Fruit fly (Drosophila melanogaster) whole organism, wandering third instar larva: ENCODE measurements around the gene CG10801.

Experiments used
- Abd-B ChIP-seq: fragments of >200 bp; optimal IDR thresholded peaks from 2 replicates; lab custom pipeline; 2017; ENCODE audit warnings: missing biosample characterization, missing genetic modification characterization
- CG9705 ChIP-seq: fragments of 200-800 bp; sonication (Bioruptor generic); optimal IDR thresholded peaks from 2 replicates; lab custom pipeline; 2018; ENCODE audit warnings: missing biosample characterization, mild to moderate bottlenecking, missing genetic modification characterization
- CrebA ChIP-seq: fragments of 200-800 bp; sonication (Bioruptor generic); optimal IDR thresholded peaks from 2 replicates; lab custom pipeline; 2016; ENCODE audit warnings: missing biosample characterization, mild to moderate bottlenecking, missing genetic modification characterization, borderline replicate concordance
- Dfd ChIP-seq: fragments of >200 bp; optimal IDR thresholded peaks from 2 replicates; lab custom pipeline; 2017; ENCODE audit warnings: missing biosample characterization, missing genetic modification characterization
- Dif ChIP-seq: fragments of 200-275, 200-300 bp; sonication (Bioruptor generic); optimal IDR thresholded peaks from 2 replicates; lab custom pipeline; 2018; ENCODE audit warnings: missing biosample characterization, missing genetic modification characterization; ENCODE audit not compliant: partially characterized antibody
- GATAd ChIP-seq: sonication (Bioruptor generic); optimal IDR thresholded peaks from 2 replicates; lab custom pipeline; 2016; ENCODE audit warnings: missing biosample characterization, missing genetic modification characterization
- HLH106 ChIP-seq: fragments of 200-800 bp; optimal IDR thresholded peaks from 3 replicates; lab custom pipeline; 2019; ENCODE audit warnings: missing biosample characterization, mild to moderate bottlenecking, missing genetic modification characterization, moderate library complexity
- Hr78 ChIP-seq: fragments of >200 bp; optimal IDR thresholded peaks from 2 replicates; lab custom pipeline; 2017; ENCODE audit warnings: missing biosample characterization, missing genetic modification characterization
- Hr83 ChIP-seq: fragments of 200-300 bp; sonication (Bioruptor generic); optimal IDR thresholded peaks from 2 replicates; lab custom pipeline; 2016; ENCODE audit warnings: missing biosample characterization, mild to moderate bottlenecking, missing genetic modification characterization, moderate library complexity; ENCODE audit not compliant: poor library complexity, severe bottlenecking
- Jra ChIP-seq: sonication (Bioruptor generic); optimal IDR thresholded peaks from 2 replicates; lab custom pipeline; 2016; ENCODE audit warnings: missing biosample characterization, missing genetic modification characterization
- Mio ChIP-seq: sonication (Bioruptor generic); optimal IDR thresholded peaks from 2 replicates; lab custom pipeline; 2016; ENCODE audit warnings: missing biosample characterization, missing genetic modification characterization
- N ChIP-seq: fragments of >200 bp; optimal IDR thresholded peaks from 2 replicates; lab custom pipeline; 2018; ENCODE audit warnings: missing biosample characterization, missing external identifiers, missing genetic modification characterization
- OdsH ChIP-seq: fragments of 200-800 bp; sonication (Bioruptor generic); optimal IDR thresholded peaks from 2 replicates; lab custom pipeline; 2016; ENCODE audit warnings: missing biosample characterization, mild to moderate bottlenecking, missing genetic modification characterization
- Rel ChIP-seq, 2 experiments: fragments of 200-800 bp; sonication (Bioruptor generic) in 1 of 2; optimal IDR thresholded peaks; 2 replicates in 1 of 2; 3 replicates in 1 of 2; lab custom pipeline; 2016 to 2019; ENCODE audit warnings: mild to moderate bottlenecking in 2 of 2, missing biosample characterization in 2 of 2, missing genetic modification characterization in 2 of 2, moderate library complexity in 1 of 2
- Sp1 ChIP-seq: fragments of 200-800 bp; sonication (Bioruptor generic); optimal IDR thresholded peaks from 3 replicates; lab custom pipeline; 2019; ENCODE audit warnings: missing biosample characterization, mild to moderate bottlenecking, missing genetic modification characterization, moderate library complexity
- Vsx2 ChIP-seq: fragments of 200-300, 225-300 bp; sonication (Bioruptor generic); optimal IDR thresholded peaks from 2 replicates; lab custom pipeline; 2018; ENCODE audit warnings: missing biosample characterization, missing genetic modification characterization; ENCODE audit not compliant: partially characterized antibody
- br ChIP-seq: fragments of 200-800 bp; sonication (Bioruptor generic); optimal IDR thresholded peaks from 2 replicates; lab custom pipeline; 2016; ENCODE audit warnings: missing biosample characterization, missing genetic modification characterization
- brk ChIP-seq: fragments of 200-800 bp; sonication (Bioruptor generic); optimal IDR thresholded peaks from 2 replicates; lab custom pipeline; 2016; ENCODE audit warnings: missing biosample characterization, mild to moderate bottlenecking, missing genetic modification characterization
- dl ChIP-seq, 2 experiments: fragments of 175-275, 200-275 bp in 1 of 2; fragments of 200-275 bp in 1 of 2; sonication (Bioruptor generic); optimal IDR thresholded peaks; lab custom pipeline; 2018; ENCODE audit warnings: mild to moderate bottlenecking in 2 of 2, missing biosample characterization in 2 of 2, missing genetic modification characterization in 2 of 2, moderate library complexity in 2 of 2; ENCODE audit not compliant: partially characterized antibody in 2 of 2, insufficient read depth in 1 of 2
- dmrt93B ChIP-seq: fragments of 200-800 bp; sonication (Bioruptor generic); optimal IDR thresholded peaks from 2 replicates; lab custom pipeline; 2018; ENCODE audit warnings: missing biosample characterization, mild to moderate bottlenecking, missing genetic modification characterization
- dsf ChIP-seq: sonication (Bioruptor generic); optimal IDR thresholded peaks from 2 replicates; lab custom pipeline; 2016; ENCODE audit warnings: missing biosample characterization, missing genetic modification characterization, borderline replicate concordance
- ey ChIP-seq: fragments of 200-800 bp; sonication (Bioruptor generic); optimal IDR thresholded peaks from 2 replicates; lab custom pipeline; 2016; ENCODE audit warnings: missing biosample characterization, missing genetic modification characterization
- foxo ChIP-seq, 2 experiments: fragments of 200-800 bp; sonication (Bioruptor generic); optimal IDR thresholded peaks; 2 replicates in 1 of 2; 3 replicates in 1 of 2; lab custom pipeline; 2016 to 2017; ENCODE audit warnings: missing biosample characterization in 2 of 2, missing genetic modification characterization in 2 of 2
- fru ChIP-seq: fragments of 200-800 bp; sonication (Bioruptor generic); optimal IDR thresholded peaks from 3 replicates; lab custom pipeline; 2016; ENCODE audit warnings: missing biosample characterization, mild to moderate bottlenecking, missing genetic modification characterization
- h ChIP-seq: fragments of 200-800 bp; sonication (Bioruptor generic); optimal IDR thresholded peaks from 3 replicates; lab custom pipeline; 2016; ENCODE audit warnings: missing biosample characterization, mild to moderate bottlenecking, missing genetic modification characterization
- jim ChIP-seq: fragments of 175-275, 200-325 bp; sonication (Bioruptor generic); optimal IDR thresholded peaks from 2 replicates; lab custom pipeline; 2016; ENCODE audit warnings: missing biosample characterization, mild to moderate bottlenecking, missing genetic modification characterization
- lola ChIP-seq: fragments of >200 bp; optimal IDR thresholded peaks from 2 replicates; lab custom pipeline; 2017; ENCODE audit warnings: missing biosample characterization, missing genetic modification characterization
- pan ChIP-seq: fragments of >200 bp; optimal IDR thresholded peaks from 2 replicates; lab custom pipeline; 2017
- rgr ChIP-seq: fragments of 200-800 bp; sonication (Bioruptor generic); optimal IDR thresholded peaks from 3 replicates; lab custom pipeline; 2016; ENCODE audit warnings: missing biosample characterization, mild to moderate bottlenecking, missing genetic modification characterization
- sage ChIP-seq: fragments of 200-800 bp; sonication (Bioruptor generic); optimal IDR thresholded peaks from 2 replicates; lab custom pipeline; 2016; ENCODE audit warnings: missing biosample characterization, mild to moderate bottlenecking, missing genetic modification characterization
- sv ChIP-seq: fragments of 200-800 bp; sonication (Bioruptor generic); optimal IDR thresholded peaks from 3 replicates; lab custom pipeline; 2016; ENCODE audit warnings: missing biosample characterization, missing genetic modification characterization
- tai ChIP-seq: sonication (Bioruptor generic); optimal IDR thresholded peaks from 2 replicates; lab custom pipeline; 2016; ENCODE audit warnings: missing biosample characterization, missing genetic modification characterization
- usp ChIP-seq: fragments of >200 bp; optimal IDR thresholded peaks from 2 replicates; lab custom pipeline; 2017; ENCODE audit warnings: missing biosample characterization, missing genetic modification characterization
- woc ChIP-seq: sonication (Bioruptor generic); optimal IDR thresholded peaks from 2 replicates; lab custom pipeline; 2016; ENCODE audit warnings: missing biosample characterization, mild to moderate bottlenecking, missing genetic modification characterization

CG10801 gene

dm6 chrX:3447718-3448523, 12.5 kb upstream of the CG10801 start:
- TF ChIP-seq h (GFP tag; lab: Kevin White, UChicago) (peak; percentile 53), woc (peak; percentile 10), OdsH (peak; percentile 20), dmrt93B (GFP tag; lab: Kevin White, UChicago) (peak; percentile 4), ey (GFP tag; lab: Kevin White, UChicago) (peak; percentile 29), jim (GFP tag; lab: Kevin White, UChicago) (no peak), rgr (GFP tag; lab: Kevin White, UChicago) (peak; percentile 34), CrebA (no peak), fru (GFP tag; lab: Kevin White, UChicago) (peak; percentile 44), foxo (GFP tag; optimal IDR thresholded peaks at IDR 0.05; lab: Kevin White, UChicago) (peak in 1 of 2 experiments; percentile 57)
- TF ChIP-seq, all 38 proteins: peak for 8

dm6 chrX:3448893-3449394, 11.4 kb upstream of the CG10801 start, which contains the start of gene CG12535:
CG12535 (minus strand) TSS chrX:3448943.
- TF ChIP-seq fru (GFP tag; lab: Kevin White, UChicago) (no peak), dsf (no peak), Dif (no peak), Hr83 (GFP tag; lab: Kevin White, UChicago) (no peak), lola (GFP tag; lab: Kevin White, UChicago) (no peak), tai (GFP tag; lab: Kevin White, UChicago) (no peak), usp (GFP tag; lab: Kevin White, UChicago) (no peak), woc (no peak), GATAd (GFP tag; lab: Kevin White, UChicago) (no peak), Vsx2 (GFP tag; lab: Kevin White, UChicago) (no peak), jim (GFP tag; lab: Kevin White, UChicago) (no peak), Jra (GFP tag; lab: Kevin White, UChicago) (no peak), pan (lab: Kevin White, UChicago) (no peak), dl (GFP tag; optimal IDR thresholded peaks at IDR 0.05; lab: Kevin White, UChicago; ENCODE audit: insufficient read depth in 1 of 2, partially characterized antibody in 2 of 2) (no peak), Rel (GFP tag; optimal IDR thresholded peaks at IDR 0.05; lab: Kevin White, UChicago) (no peak), Rel (tag; optimal IDR thresholded peaks at IDR 0.05; lab: Kevin White, UChicago) (no peak)
- TF ChIP-seq, all 38 proteins: peak for 0

- no peak for TF ChIP-seq HLH106 (tag; lab: Kevin White, UChicago)
- peak; percentile 50 for TF ChIP-seq Dif
- TF ChIP-seq sage = peak; percentile 75
- TF ChIP-seq Sp1 = no peak
- TF ChIP-seq lola (GFP tag; lab: Kevin White, UChicago) = no peak
- peak; percentile 22 for TF ChIP-seq brk (GFP tag; lab: Kevin White, UChicago)
- no peak for TF ChIP-seq ey (GFP tag; lab: Kevin White, UChicago)
- TF ChIP-seq CG9705 (GFP tag; lab: Kevin White, UChicago) = no peak
- no peak for TF ChIP-seq br (GFP tag; lab: Kevin White, UChicago)
- TF ChIP-seq dl (GFP tag; optimal IDR thresholded peaks at IDR 0.05; lab: Kevin White, UChicago; ENCODE audit: insufficient read depth in 1 of 2, partially characterized antibody in 2 of 2) = peak; percentile 4 to 42
- TF ChIP-seq dmrt93B (GFP tag; lab: Kevin White, UChicago) = no peak
- TF ChIP-seq usp (GFP tag; lab: Kevin White, UChicago) = no peak
- no peak for TF ChIP-seq jim (GFP tag; lab: Kevin White, UChicago)
- no peak for TF ChIP-seq N
- TF ChIP-seq woc = no peak
- no peak for TF ChIP-seq tai (GFP tag; lab: Kevin White, UChicago)
- TF ChIP-seq Abd-B (GFP tag; lab: Kevin White, UChicago) = no peak
- TF ChIP-seq foxo (GFP tag; optimal IDR thresholded peaks at IDR 0.05; lab: Kevin White, UChicago) = no peak
- TF ChIP-seq CrebA = peak; percentile 70
Measured at dm6 chrX:3451250-3451786, 9.1 kb upstream of the CG10801 start.

dm6 chrX:3451916-3452315, 8.5 kb upstream of the CG10801 start:
- TF ChIP-seq fru (GFP tag; lab: Kevin White, UChicago) (no peak), Rel (GFP tag; optimal IDR thresholded peaks at IDR 0.05; lab: Kevin White, UChicago) (no peak), Rel (tag; optimal IDR thresholded peaks at IDR 0.05; lab: Kevin White, UChicago) (no peak), brk (GFP tag; lab: Kevin White, UChicago) (no peak), br (GFP tag; lab: Kevin White, UChicago) (no peak), GATAd (GFP tag; lab: Kevin White, UChicago) (no peak), dsf (no peak), Dif (no peak), usp (GFP tag; lab: Kevin White, UChicago) (no peak), Mio (GFP tag; lab: Kevin White, UChicago) (no peak), sv (no peak), Hr78 (GFP tag; lab: Kevin White, UChicago) (no peak), CrebA (no peak), lola (GFP tag; lab: Kevin White, UChicago) (no peak), woc (no peak), Dfd (GFP tag; lab: Kevin White, UChicago) (no peak), ey (GFP tag; lab: Kevin White, UChicago) (no peak), pan (lab: Kevin White, UChicago) (no peak), sage (no peak)
